Comparison of ENCODE assay signal across 6 worm cellular contexts in the genomic region with DNA sequence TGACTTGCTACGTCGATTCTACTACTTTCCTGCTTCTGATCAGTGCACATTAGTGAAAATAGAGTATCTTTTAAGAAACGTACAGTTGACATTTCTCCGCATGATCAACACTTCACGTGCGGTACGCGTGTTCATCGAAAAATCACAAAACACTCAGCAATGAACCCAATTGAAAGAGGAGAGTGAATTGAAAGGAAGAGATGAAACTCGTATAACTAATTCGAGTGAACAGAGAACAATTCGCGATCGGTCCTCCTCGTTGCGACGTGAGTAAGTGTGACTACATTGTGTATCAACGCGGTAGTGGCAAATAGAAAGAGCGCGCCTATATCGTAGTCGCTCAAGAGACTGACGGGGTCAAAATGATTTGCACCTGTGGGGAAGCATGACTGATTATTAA.
A peak's percentile ranks its signal among the peaks of the same experiment; 100 is the strongest.
TF ChIP-seq lines count a peak whose summit lies in the region.

No protein-coding gene starts in this region.

TF ChIP-seq in whole organism, L1 larva, 84 proteins besides CTCF, POLR2A, EP300 and RAD21 (continues in another document):
- peak; percentile 98 for TF ChIP-seq nhr-19 (GFP tag; conservative IDR thresholded peaks at IDR 0.05; lab: Robert Waterston, UW)
- peak; percentile 38 for TF ChIP-seq lin-13 (GFP tag; optimal IDR thresholded peaks at IDR 0.05; lab: Kevin White, UChicago)
- no peak for TF ChIP-seq ceh-63 (GFP tag; optimal IDR thresholded peaks at IDR 0.05; lab: Kevin White, UChicago)
- peak in 1 of 2 experiments; percentile 88 for TF ChIP-seq mdl-1 (tag; optimal IDR thresholded peaks at IDR 0.05; lab: Kevin White, UChicago)
- TF ChIP-seq efl-3 (GFP tag; optimal IDR thresholded peaks at IDR 0.05; lab: Kevin White, UChicago): no peak
- peak; percentile 17 for TF ChIP-seq lir-3 (tag; optimal IDR thresholded peaks at IDR 0.05; lab: Kevin White, UChicago; ENCODE audit: poor library complexity)
- no peak for TF ChIP-seq ama-1 (optimal IDR thresholded peaks at IDR 0.05; lab: Kevin White, UChicago)
- TF ChIP-seq ceh-8 (GFP tag; optimal IDR thresholded peaks at IDR 0.05; lab: Kevin White, UChicago): no peak
- TF ChIP-seq mep-1 (tag; optimal IDR thresholded peaks at IDR 0.05; lab: Kevin White, UChicago): peak; percentile 65
- TF ChIP-seq lin-14 (GFP tag; optimal IDR thresholded peaks at IDR 0.05; lab: Kevin White, UChicago): peak; percentile 92
- TF ChIP-seq ztf-11 (tag; optimal IDR thresholded peaks at IDR 0.05; lab: Kevin White, UChicago): no peak
- TF ChIP-seq xbp-1 (tag; optimal IDR thresholded peaks at IDR 0.05; lab: Kevin White, UChicago): peak; percentile 35
- TF ChIP-seq dsc-1 (tag; optimal IDR thresholded peaks at IDR 0.05; lab: Kevin White, UChicago): no peak
- TF ChIP-seq tbx-2 (tag; optimal IDR thresholded peaks at IDR 0.05; lab: Kevin White, UChicago): peak; percentile 81

TF ChIP-seq in whole organism, L2 larva, 48 proteins besides CTCF, POLR2A, EP300 and RAD21 (continues in another document):
- TF ChIP-seq nhr-11 (tag; optimal IDR thresholded peaks at IDR 0.05; lab: Kevin White, UChicago): no peak
- no peak for TF ChIP-seq unc-62 (GFP tag; optimal IDR thresholded peaks at IDR 0.05; lab: Kevin White, UChicago)
- TF ChIP-seq nhr-6 (tag; optimal IDR thresholded peaks at IDR 0.05; lab: Kevin White, UChicago): peak; percentile 77
- TF ChIP-seq ceh-82 (tag; optimal IDR thresholded peaks at IDR 0.05; lab: Kevin White, UChicago): no peak
- TF ChIP-seq lin-13 (GFP tag; optimal IDR thresholded peaks at IDR 0.05; lab: Kevin White, UChicago): peak; percentile 36
- TF ChIP-seq nhr-23 (tag; optimal IDR thresholded peaks at IDR 0.05; lab: Kevin White, UChicago): no peak
- no peak for TF ChIP-seq lin-39 (tag; optimal IDR thresholded peaks at IDR 0.05; lab: Kevin White, UChicago)
- peak; percentile 86 for TF ChIP-seq crh-2 (tag; optimal IDR thresholded peaks at IDR 0.05; lab: Kevin White, UChicago)
- no peak for TF ChIP-seq zag-1 (tag; optimal IDR thresholded peaks at IDR 0.05; lab: Kevin White, UChicago)
- TF ChIP-seq mbf-1 (tag; optimal IDR thresholded peaks at IDR 0.05; lab: Kevin White, UChicago): no peak
- TF ChIP-seq ZK546.5 (tag; optimal IDR thresholded peaks at IDR 0.05; lab: Kevin White, UChicago): no peak
- peak; percentile 38 for TF ChIP-seq gmeb-1 (tag; optimal IDR thresholded peaks at IDR 0.05; lab: Kevin White, UChicago)
- TF ChIP-seq nhr-129 (tag; optimal IDR thresholded peaks at IDR 0.05; lab: Kevin White, UChicago): peak; percentile 91
- TF ChIP-seq R02D3.7 (tag; optimal IDR thresholded peaks at IDR 0.05; lab: Kevin White, UChicago): no peak
- no peak for TF ChIP-seq nhr-237 (tag; optimal IDR thresholded peaks at IDR 0.05; lab: Kevin White, UChicago)

TF ChIP-seq in whole organism, L3 larva, 47 proteins besides CTCF, POLR2A, EP300 and RAD21 (continues in another document):
- peak; percentile 6 for TF ChIP-seq ceh-28 (tag; optimal IDR thresholded peaks at IDR 0.05; lab: Kevin White, UChicago)
- peak; percentile 39 for TF ChIP-seq nfya-1 (tag; optimal IDR thresholded peaks at IDR 0.05; lab: Kevin White, UChicago; ENCODE audit: insufficient read depth)
- no peak for TF ChIP-seq ceh-82 (tag; optimal IDR thresholded peaks at IDR 0.05; lab: Kevin White, UChicago)
- TF ChIP-seq mml-1 (tag; optimal IDR thresholded peaks at IDR 0.05; lab: Kevin White, UChicago): peak; percentile 85
- TF ChIP-seq lin-39 (tag; optimal IDR thresholded peaks at IDR 0.05; lab: Kevin White, UChicago): peak; percentile 43
- TF ChIP-seq elt-3 (tag; optimal IDR thresholded peaks at IDR 0.05; lab: Kevin White, UChicago): peak in 1 of 3 experiments; percentile 26
- no peak for TF ChIP-seq hmg-11 (tag; optimal IDR thresholded peaks at IDR 0.05; lab: Kevin White, UChicago)
- peak; percentile 89 for TF ChIP-seq nhr-23 (tag; optimal IDR thresholded peaks at IDR 0.05; lab: Kevin White, UChicago)
- no peak for TF ChIP-seq ztf-4 (tag; optimal IDR thresholded peaks at IDR 0.05; lab: Kevin White, UChicago)
- TF ChIP-seq nhr-76 (tag; optimal IDR thresholded peaks at IDR 0.05; lab: Kevin White, UChicago): peak; percentile 49
- peak; percentile 52 for TF ChIP-seq nhr-11 (tag; optimal IDR thresholded peaks at IDR 0.05; lab: Kevin White, UChicago)
- no peak for TF ChIP-seq daf-12 (tag; optimal IDR thresholded peaks at IDR 0.05; lab: Kevin White, UChicago)
- peak; percentile 67 for TF ChIP-seq lsy-12 (tag; optimal IDR thresholded peaks at IDR 0.05; lab: Kevin White, UChicago)
- peak; percentile 82 for TF ChIP-seq elt-2 (tag; optimal IDR thresholded peaks at IDR 0.05; lab: Kevin White, UChicago)
- peak; percentile 84 for TF ChIP-seq pqm-1 (tag; optimal IDR thresholded peaks at IDR 0.05; lab: Kevin White, UChicago)

TF ChIP-seq in whole organism, L4 larva, 104 proteins besides CTCF, POLR2A, EP300 and RAD21 (continues in another document):
- no peak for TF ChIP-seq madf-5 (GFP tag; IDR thresholded peaks at IDR 0.05; lab: Robert Waterston, UW)
- no peak for TF ChIP-seq rbr-2 (tag; optimal IDR thresholded peaks at IDR 0.05; lab: Kevin White, UChicago)
- TF ChIP-seq tra-1 (GFP tag; IDR thresholded peaks at IDR 0.05; lab: Robert Waterston, UW): peak; percentile 63; the same call in 1 of the 2 replicates
- TF ChIP-seq T26A8.4 (GFP tag; IDR thresholded peaks at IDR 0.05; lab: Robert Waterston, UW): peak; percentile 52
- TF ChIP-seq Y48G9A.11 (GFP tag; IDR thresholded peaks at IDR 0.05; lab: Robert Waterston, UW): no peak
- no peak for TF ChIP-seq zfp-3 (GFP tag; conservative IDR thresholded peaks at IDR 0.05; lab: Robert Waterston, UW)
- no peak for TF ChIP-seq snpc-4 (tag; optimal IDR thresholded peaks at IDR 0.05; lab: Kevin White, UChicago)
- peak; percentile 28 for TF ChIP-seq cey-2 (tag; optimal IDR thresholded peaks at IDR 0.05; lab: Kevin White, UChicago; ENCODE audit: borderline replicate concordance, insufficient read depth)
- TF ChIP-seq R02D3.7 (tag; optimal IDR thresholded peaks at IDR 0.05; lab: Kevin White, UChicago): no peak
- TF ChIP-seq ceh-82 (tag; optimal IDR thresholded peaks at IDR 0.05; lab: Kevin White, UChicago): no peak
- TF ChIP-seq ZK337.2 (GFP tag; IDR thresholded peaks at IDR 0.05; lab: Robert Waterston, UW): no peak
- TF ChIP-seq nhr-11 (tag; optimal IDR thresholded peaks at IDR 0.05; lab: Kevin White, UChicago): peak; percentile 57
- peak; percentile 94 for TF ChIP-seq hlh-30 (tag; optimal IDR thresholded peaks at IDR 0.05; lab: Kevin White, UChicago; ENCODE audit: insufficient read depth)
- no peak for TF ChIP-seq T20F7.1 (GFP tag; optimal IDR thresholded peaks at IDR 0.05; lab: Kevin White, UChicago)
- peak; percentile 54 to 71 for TF ChIP-seq lsy-2 (tag; optimal IDR thresholded peaks at IDR 0.05; lab: Kevin White, UChicago)
- no peak for TF ChIP-seq ces-1 (GFP tag; optimal IDR thresholded peaks at IDR 0.05; lab: Kevin White, UChicago)

TF ChIP-seq in whole organism, mixed stage, embryonic, 35 proteins besides CTCF, POLR2A, EP300 and RAD21:
- TF ChIP-seq ham-2 (GFP tag; optimal IDR thresholded peaks at IDR 0.05; lab: Kevin White, UChicago) (no peak), lsy-2 (tag; optimal IDR thresholded peaks at IDR 0.05; lab: Kevin White, UChicago) (no peak), ztf-11 (tag; optimal IDR thresholded peaks at IDR 0.05; lab: Kevin White, UChicago) (no peak), pha-4 (tag; optimal IDR thresholded peaks at IDR 0.05; lab: Kevin White, UChicago) (peak; percentile 18)

TF ChIP-seq in whole organism, young adult, 124 proteins besides CTCF, POLR2A, EP300 and RAD21 (continues in another document):
- TF ChIP-seq ceh-100 (GFP tag; IDR thresholded peaks at IDR 0.05; lab: Robert Waterston, UW) (no peak), B0336.3 (GFP tag; IDR thresholded peaks at IDR 0.05; lab: Robert Waterston, UW) (0 out of 2 replicates have a peak, but pooled peaks have one; percentile 50), ZK185.1 (tag; optimal IDR thresholded peaks at IDR 0.05; lab: Kevin White, UChicago; ENCODE audit: poor library complexity, severe bottlenecking) (peak; percentile 59), mel-28 (tag; optimal IDR thresholded peaks at IDR 0.05; lab: Kevin White, UChicago; ENCODE audit: borderline replicate concordance) (no peak), cebp-1 (GFP tag; IDR thresholded peaks at IDR 0.05; lab: Robert Waterston, UW) (no peak), cebp-1 (tag; optimal IDR thresholded peaks at IDR 0.05; lab: Kevin White, UChicago) (peak; percentile 53), madf-10 (tag; optimal IDR thresholded peaks at IDR 0.05; lab: Kevin White, UChicago) (peak; percentile 30), let-526 (GFP tag; IDR thresholded peaks at IDR 0.05; lab: Robert Waterston, UW) (no peak), ztf-26 (tag; optimal IDR thresholded peaks at IDR 0.05; lab: Kevin White, UChicago) (peak; percentile 89), efl-1 (GFP tag; optimal IDR thresholded peaks at IDR 0.05; lab: Kevin White, UChicago) (no peak), K11D2.4 (GFP tag; IDR thresholded peaks at IDR 0.05; lab: Robert Waterston, UW) (0 out of 2 replicates have a peak, but pooled peaks have one; percentile 35), ama-1 (optimal IDR thresholded peaks at IDR 0.05; lab: Kevin White, UChicago) (no peak), ama-1 (GFP tag; optimal IDR thresholded peaks at IDR 0.05; lab: Kevin White, UChicago) (no peak), tlf-1 (GFP tag; optimal IDR thresholded peaks at IDR 0.05; lab: Kevin White, UChicago) (peak; percentile 33), nhr-179 (tag; optimal IDR thresholded peaks at IDR 0.05; lab: Kevin White, UChicago) (no peak), nfyb-1 (GFP tag; IDR thresholded peaks at IDR 0.05; lab: Robert Waterston, UW) (0 out of 2 replicates have a peak, but pooled peaks have one; percentile 20), tbp1 (GFP tag; optimal IDR thresholded peaks at IDR 0.05; lab: Kevin White, UChicago) (peak; percentile 29), lin-40 (tag; optimal IDR thresholded peaks at IDR 0.05; lab: Kevin White, UChicago) (peak; percentile 67), atf-7 (tag; optimal IDR thresholded peaks at IDR 0.05; lab: Kevin White, UChicago) (peak; percentile 66), him-1 (tag; optimal IDR thresholded peaks at IDR 0.05; lab: Kevin White, UChicago) (no peak), ceh-27 (GFP tag; optimal IDR thresholded peaks at IDR 0.05; lab: Kevin White, UChicago) (peak; percentile 45), F23B12.7 (tag; optimal IDR thresholded peaks at IDR 0.05; lab: Kevin White, UChicago; ENCODE audit: insufficient read depth) (no peak), snpc-4 (GFP tag; optimal IDR thresholded peaks at IDR 0.05; lab: Kevin White, UChicago) (no peak), snpc-4 (tag; optimal IDR thresholded peaks at IDR 0.05; lab: Kevin White, UChicago) (peak in 2 of 4 experiments; percentile 22 to 23), sptf-2 (GFP tag; optimal IDR thresholded peaks at IDR 0.05; lab: Kevin White, UChicago) (no peak), nhr-80 (tag; optimal IDR thresholded peaks at IDR 0.05; lab: Kevin White, UChicago) (peak; percentile 89), B0035.1 (tag; optimal IDR thresholded peaks at IDR 0.05; lab: Kevin White, UChicago) (no peak), attf-3 (GFP tag; conservative IDR thresholded peaks at IDR 0.05; lab: Robert Waterston, UW) (no peak), F22D6.2 (tag; optimal IDR thresholded peaks at IDR 0.05; lab: Kevin White, UChicago) (peak; percentile 53)
